Fruit fly (Drosophila melanogaster) Kc167 (cell line): Measurements from ENCODE around the gene Arpc1.

Source experiments
- h ChIP-seq: fragments of >200 bp; optimal IDR thresholded peaks from 3 replicates; lab custom pipeline; 2018; ENCODE audit warnings: missing external identifiers
- psq ChIP-seq: fragments of >200 bp; optimal IDR thresholded peaks from 2 replicates; lab custom pipeline; 2017; ENCODE audit warnings: missing external identifiers
- ttk ChIP-seq: sonication (Bioruptor generic); optimal IDR thresholded peaks from 2 replicates; lab custom pipeline; 2017; ENCODE audit warnings: missing external identifiers

DNA sequence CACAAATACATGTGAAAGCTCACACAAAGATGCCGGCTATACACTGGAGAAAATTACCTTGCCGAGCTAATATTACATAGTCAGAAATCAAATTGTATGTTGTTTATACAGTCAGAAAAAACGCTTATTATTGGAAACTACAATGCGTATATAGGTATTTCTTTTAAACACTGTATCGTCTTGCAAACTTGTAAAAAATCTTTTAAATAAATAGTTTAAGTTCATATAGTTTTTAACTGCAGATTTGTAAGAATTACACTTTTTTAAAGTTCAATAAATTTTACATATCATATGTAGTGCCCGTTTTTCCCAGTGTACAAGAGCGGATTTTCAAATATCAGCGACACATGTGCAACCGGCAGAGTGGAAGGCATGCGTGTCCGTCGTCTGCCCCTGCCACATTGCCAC lies 10.2 kb upstream of the Arpc1 start:
- no peak for TF ChIP-seq psq (lab: Kevin White, UChicago)
- no peak for TF ChIP-seq ttk (lab: Kevin White, UChicago)
- no peak for TF ChIP-seq h (lab: Kevin White, UChicago)
